Fruit fly (Drosophila melanogaster): Measurements from ENCODE around the gene twy.
A peak's percentile ranks its signal among the peaks of the same experiment; 100 is the strongest.

Gene twy

dm6 chr3L:11789773-11790172 is 3.3 kb downstream of the twy start, which contains the start of gene Pi3K68D (continued):
- TF ChIP-seq HmgD (GFP tag; optimal IDR thresholded peaks at IDR 0.05): peak; percentile 79
- TF ChIP-seq CG15514 (GFP tag; optimal IDR thresholded peaks at IDR 0.05): peak; percentile 84
- peak; percentile 46 for TF ChIP-seq CG4282 (GFP tag; optimal IDR thresholded peaks at IDR 0.05)
- no peak for TF ChIP-seq sens-2 (GFP tag; IDR thresholded peaks at IDR 0.05)
- TF ChIP-seq CG13624 (GFP tag; optimal IDR thresholded peaks at IDR 0.05): peak; percentile 52
- peak; percentile 16 for TF ChIP-seq pho (GFP tag; optimal IDR thresholded peaks at IDR 0.05)
- peak; percentile 92 for TF ChIP-seq unc-4 (GFP tag; IDR thresholded peaks at IDR 0.05; ENCODE audit: partially characterized antibody)
- TF ChIP-seq ci (GFP tag; IDR thresholded peaks at IDR 0.05): no peak
- TF ChIP-seq p53 (GFP tag; optimal IDR thresholded peaks at IDR 0.05): peak; percentile 13
- TF ChIP-seq CG3995 (GFP tag; optimal IDR thresholded peaks at IDR 0.05): peak; percentile 71
- no peak for TF ChIP-seq Hmx (GFP tag; optimal IDR thresholded peaks at IDR 0.05)
- peak; percentile 94 for TF ChIP-seq CG6791 (GFP tag; IDR thresholded peaks at IDR 0.05; ENCODE audit: partially characterized antibody)
- no peak for TF ChIP-seq fd96Cb (tag; optimal IDR thresholded peaks at IDR 0.05)
- TF ChIP-seq YL-1 (GFP tag; optimal IDR thresholded peaks at IDR 0.05): peak; percentile 39
- peak; percentile 68 for TF ChIP-seq nmo (GFP tag; optimal IDR thresholded peaks at IDR 0.05)
- TF ChIP-seq tna (GFP tag; IDR thresholded peaks at IDR 0.05; ENCODE audit: partially characterized antibody): peak; percentile 84
- peak; percentile 89 for TF ChIP-seq hbn (GFP tag; IDR thresholded peaks at IDR 0.05; ENCODE audit: partially characterized antibody)
- TF ChIP-seq BEAF-32 (GFP tag; optimal IDR thresholded peaks at IDR 0.05): peak; percentile 97
- TF ChIP-seq CG33213 (GFP tag; optimal IDR thresholded peaks at IDR 0.05): peak; percentile 31
- peak; percentile 96 for TF ChIP-seq scrt (GFP tag; optimal IDR thresholded peaks at IDR 0.05)
- no peak for TF ChIP-seq sisA (GFP tag; IDR thresholded peaks at IDR 0.05)
- peak; percentile 95 for TF ChIP-seq CG34224 (GFP tag; IDR thresholded peaks at IDR 0.05; ENCODE audit: partially characterized antibody)
- peak; percentile 80 for TF ChIP-seq HmgZ (tag; optimal IDR thresholded peaks at IDR 0.05)
- peak; percentile 12 for TF ChIP-seq Sin3A (optimal IDR thresholded peaks at IDR 0.05)
- no peak for TF ChIP-seq Poxn (GFP tag; IDR thresholded peaks at IDR 0.05)
- no peak for TF ChIP-seq CG12942 (GFP tag; optimal IDR thresholded peaks at IDR 0.05)
- peak; percentile 43 for TF ChIP-seq CHES-1-like (GFP tag; optimal IDR thresholded peaks at IDR 0.05)
- TF ChIP-seq exex (tag; optimal IDR thresholded peaks at IDR 0.05): no peak
- peak in 1 of 2 experiments; percentile 9 for TF ChIP-seq chif (GFP tag; optimal IDR thresholded peaks at IDR 0.05)
- TF ChIP-seq Mad (GFP tag; optimal IDR thresholded peaks at IDR 0.05): no peak
- peak; percentile 88 for TF ChIP-seq cg (GFP tag; optimal IDR thresholded peaks at IDR 0.05)
- TF ChIP-seq br (optimal IDR thresholded peaks at IDR 0.05): no peak
- TF ChIP-seq CG11247 (GFP tag; IDR thresholded peaks at IDR 0.05): 0 out of 2 replicates have a peak, but pooled peaks have one; percentile 6
- peak; percentile 92 for TF ChIP-seq inv (GFP tag; IDR thresholded peaks at IDR 0.05; ENCODE audit: partially characterized antibody)
- peak; percentile 36 for TF ChIP-seq lilli (GFP tag; optimal IDR thresholded peaks at IDR 0.05)
- peak; percentile 99 for TF ChIP-seq Sry-δ (GFP tag; optimal IDR thresholded peaks at IDR 0.05)
- peak; percentile 88 for TF ChIP-seq HLH4C (GFP tag; IDR thresholded peaks at IDR 0.05; ENCODE audit: partially characterized antibody)
- TF ChIP-seq MTF-1 (GFP tag; optimal IDR thresholded peaks at IDR 0.05; ENCODE audit: borderline replicate concordance): no peak
- peak; percentile 9 for TF ChIP-seq CG4854 (GFP tag; optimal IDR thresholded peaks at IDR 0.05)
- no peak for TF ChIP-seq gsb-n (tag; optimal IDR thresholded peaks at IDR 0.05)
- TF ChIP-seq bigmax (GFP tag; optimal IDR thresholded peaks at IDR 0.05): peak; percentile 19
- TF ChIP-seq PHDP (tag; optimal IDR thresholded peaks at IDR 0.05): no peak
- no peak for TF ChIP-seq ac (GFP tag; optimal IDR thresholded peaks at IDR 0.05)
- no peak for TF ChIP-seq CG5245 (GFP tag; optimal IDR thresholded peaks at IDR 0.05)
- peak; percentile 63 for TF ChIP-seq CG14710 (tag; optimal IDR thresholded peaks at IDR 0.05)
- no peak for TF ChIP-seq Rx (GFP tag; IDR thresholded peaks at IDR 0.05)
- TF ChIP-seq zen2 (GFP tag; IDR thresholded peaks at IDR 0.05; ENCODE audit: partially characterized antibody): peak; percentile 85
- peak; percentile 92 for TF ChIP-seq CG4617 (GFP tag; optimal IDR thresholded peaks at IDR 0.05; ENCODE audit: borderline replicate concordance)
- 0 out of 2 replicates have a peak, but pooled peaks have one; percentile 16 for TF ChIP-seq sob (GFP tag; IDR thresholded peaks at IDR 0.05)
- TF ChIP-seq gfzf (GFP tag; optimal IDR thresholded peaks at IDR 0.05): peak; percentile 67
